Worm (Caenorhabditis elegans) whole organism, mixed stage, embryonic: ENCODE data around the gene mtq-2.
"Not testable (repeated sequence)": the region's sequence is repeated elsewhere in the genome, so short reads cannot be mapped to it uniquely, and the experiment has no call there.

Experiments
- ceh-83 ChIP-seq: fragments of 200-800 bp; sonication (Bioruptor generic); optimal IDR thresholded peaks from 2 replicates; lab custom pipeline; 2018; ENCODE audit warnings: mild to moderate bottlenecking, missing genetic modification characterization, missing compliant biosample characterization
- ces-1 ChIP-seq: fragments of 150-350 bp; optimal IDR thresholded peaks from 2 replicates; lab custom pipeline; 2014; ENCODE audit warnings: missing biosample characterization, missing genetic modification reagents, missing genetic modification characterization
- elt-1 ChIP-seq: sonication (generic microtip); optimal IDR thresholded peaks from 2 replicates; lab custom pipeline; 2017; ENCODE audit warnings: missing genetic modification characterization, mild to moderate bottlenecking, missing compliant biosample characterization, antibody characterized with exemption, moderate library complexity, borderline replicate concordance; ENCODE audit not compliant: insufficient read depth
- elt-3 ChIP-seq: fragments of 150-350 bp; optimal IDR thresholded peaks from 2 replicates; lab custom pipeline; 2014; ENCODE audit warnings: missing biosample characterization, missing genetic modification characterization
- flh-1 ChIP-seq: fragments of 200-800 bp; sonication (Bioruptor generic); optimal IDR thresholded peaks from 2 replicates; lab custom pipeline; 2018; ENCODE audit warnings: mild to moderate bottlenecking, missing genetic modification characterization, moderate library complexity, missing compliant biosample characterization
- lin-13 ChIP-seq: fragments of 150-350 bp; optimal IDR thresholded peaks from 2 replicates; lab custom pipeline; 2014; ENCODE audit warnings: missing biosample characterization, missing genetic modification characterization
- lsy-2 ChIP-seq: fragments of 150-350 bp; optimal IDR thresholded peaks from 2 replicates; lab custom pipeline; 2014; ENCODE audit warnings: missing biosample characterization, missing genetic modification characterization
- mep-1 ChIP-seq: fragments of 150-350 bp; optimal IDR thresholded peaks from 2 replicates; lab custom pipeline; 2017; ENCODE audit warnings: missing biosample characterization, missing genetic modification reagents, missing genetic modification characterization, inconsistent platforms
- nhr-237 ChIP-seq: fragments of 150-350 bp; optimal IDR thresholded peaks from 2 replicates; lab custom pipeline; 2014; ENCODE audit warnings: missing biosample characterization, missing genetic modification characterization
- nhr-76 ChIP-seq: sonication (generic microtip); optimal IDR thresholded peaks from 2 replicates; lab custom pipeline; 2017; ENCODE audit warnings: missing biosample characterization, missing genetic modification characterization
- pha-4 ChIP-seq: fragments of 150-350 bp; optimal IDR thresholded peaks from 2 replicates; lab custom pipeline; 2018; ENCODE audit warnings: missing biosample characterization, missing genetic modification reagents, missing genetic modification characterization
- snpc-4 ChIP-seq: fragments of 150-350 bp; optimal IDR thresholded peaks from 2 replicates; lab custom pipeline; 2014; ENCODE audit warnings: missing biosample characterization, missing genetic modification characterization
- unc-120 ChIP-seq: sonication (generic microtip); optimal IDR thresholded peaks from 2 replicates; lab custom pipeline; 2017; ENCODE audit warnings: missing genetic modification characterization, missing compliant biosample characterization; ENCODE audit not compliant: poor library complexity, severe bottlenecking
- ztf-11 ChIP-seq: fragments of 150-350 bp; optimal IDR thresholded peaks from 2 replicates; lab custom pipeline; 2014; ENCODE audit warnings: missing biosample characterization, missing genetic modification characterization

- not testable (repeated sequence) for TF ChIP-seq pha-4 (tag; lab: Kevin White, UChicago); lsy-2; ceh-83 (GFP tag; lab: Kevin White, UChicago); elt-3 (tag; lab: Kevin White, UChicago); ztf-11; nhr-76 (tag; lab: Kevin White, UChicago); unc-120 (tag; lab: Kevin White, UChicago); ces-1 (GFP tag; lab: Kevin White, UChicago); lin-13 (tag; lab: Kevin White, UChicago); nhr-237 (tag; lab: Kevin White, UChicago); snpc-4 (tag; lab: Kevin White, UChicago); flh-1; mep-1 (tag; lab: Kevin White, UChicago); elt-1 (tag; lab: Kevin White, UChicago)
Measured at ce11 chrII:2163370-2163882, 25.8 kb downstream of the mtq-2 start, which contains the start of gene C33C12.11.
